Worm (Caenorhabditis elegans) whole organism, L4/young adult: ENCODE data around the gene T28A8.4.

Experiments
- W03F9.2 ChIP-seq: fragments of 150-350 bp; optimal IDR thresholded peaks from 2 replicates; lab custom pipeline; 2014; ENCODE audit warnings: missing biosample characterization, missing genetic modification characterization
- dao-5 ChIP-seq: sonication (generic microtip); optimal IDR thresholded peaks from 2 replicates; lab custom pipeline; 2016; ENCODE audit warnings: missing genotype, missing genetic modification characterization, moderate library complexity, missing compliant biosample characterization

DNA sequence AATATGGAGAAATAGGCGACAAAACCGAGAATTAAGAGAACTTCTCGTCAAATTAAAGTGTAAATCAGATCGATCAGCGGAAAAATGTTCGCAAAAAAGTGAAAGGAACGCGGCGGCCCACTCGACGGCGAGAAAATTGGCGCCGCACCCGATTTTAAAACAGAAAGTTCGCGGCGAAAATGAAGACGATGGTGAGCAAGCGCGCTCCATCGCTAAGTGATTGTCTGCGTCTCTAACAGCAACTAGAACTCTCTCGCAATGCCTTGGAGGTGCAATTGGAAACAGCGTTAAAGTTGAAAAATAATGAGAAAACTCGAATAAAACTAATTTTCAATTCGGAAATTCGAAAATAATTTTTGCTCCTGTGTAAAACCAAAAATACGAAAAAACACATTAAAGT is 26.5 kb downstream of the T28A8.4 start:
- TF ChIP-seq dao-5 (no peak), W03F9.2 (tag; lab: Kevin White, UChicago) (no peak)
